Fruit fly (Drosophila melanogaster) whole organism, embryonic: Measurements from ENCODE around the gene kud.

Source experiments
- Adf1 ChIP-seq: fragments of 200-800 bp; sonication (Bioruptor generic); IDR thresholded peaks from 2 replicates; pipeline ENCODE4 v1.3.6; 2022; ENCODE audit warnings: missing biosample characterization, missing genetic modification characterization
- Bgb ChIP-seq: fragments of 200-800 bp; sonication (Bioruptor generic); IDR thresholded peaks from 2 replicates; pipeline ENCODE4 v1.3.6; 2022; ENCODE audit warnings: missing biosample characterization, missing genetic modification characterization; ENCODE audit not compliant: partially characterized antibody
- CG10565 ChIP-seq: fragments of 200-800 bp; sonication (Bioruptor generic); optimal IDR thresholded peaks from 3 replicates; lab custom pipeline; 2016; ENCODE audit warnings: missing biosample characterization, mild to moderate bottlenecking, missing genetic modification characterization
- CG15011 ChIP-seq: fragments of 200-800 bp; sonication (Bioruptor generic); optimal IDR thresholded peaks from 3 replicates; lab custom pipeline; 2018; ENCODE audit warnings: missing biosample characterization, mild to moderate bottlenecking, missing genetic modification characterization
- CG15073 ChIP-seq: fragments of 200-800 bp; sonication (Bioruptor generic); optimal IDR thresholded peaks from 2 replicates; lab custom pipeline; 2016; ENCODE audit warnings: missing biosample characterization, missing genetic modification characterization
- CG17359 ChIP-seq: fragments of 200-800 bp; sonication (Bioruptor generic); optimal IDR thresholded peaks from 3 replicates; lab custom pipeline; 2018; ENCODE audit warnings: missing biosample characterization, mild to moderate bottlenecking, missing genetic modification characterization, moderate library complexity
- CG2889 ChIP-seq: fragments of 200-800 bp; sonication (Bioruptor generic); IDR thresholded peaks from 3 replicates; pipeline ENCODE4 v1.3.6; 2022; ENCODE audit warnings: missing biosample characterization, missing genetic modification characterization
- CG4707 ChIP-seq: fragments of 200-800 bp; sonication (Bioruptor generic); optimal IDR thresholded peaks from 2 replicates; lab custom pipeline; 2018; ENCODE audit warnings: missing biosample characterization, mild to moderate bottlenecking, missing genetic modification characterization, moderate library complexity
- CG6689 ChIP-seq: fragments of 200-800 bp; sonication (Bioruptor generic); IDR thresholded peaks from 2 replicates; pipeline ENCODE4 v1.3.6; 2022; ENCODE audit warnings: missing biosample characterization, missing genetic modification characterization
- CG7963 ChIP-seq: fragments of 200-800 bp; sonication (Bioruptor generic); IDR thresholded peaks from 3 replicates; pipeline ENCODE4 v1.3.6; 2022; ENCODE audit warnings: missing biosample characterization, missing genetic modification characterization; ENCODE audit not compliant: partially characterized antibody
- CG7987 ChIP-seq: fragments of 200-800 bp; sonication (Bioruptor generic); optimal IDR thresholded peaks from 2 replicates; lab custom pipeline; 2018; ENCODE audit warnings: missing biosample characterization, mild to moderate bottlenecking, missing genetic modification characterization, moderate library complexity
- CG8089 ChIP-seq: fragments of 200-800 bp; sonication (Bioruptor generic); optimal IDR thresholded peaks from 3 replicates; lab custom pipeline; 2016; ENCODE audit warnings: missing biosample characterization, missing genetic modification characterization
- CG8281 ChIP-seq: fragments of 200-800 bp; sonication (Bioruptor generic); optimal IDR thresholded peaks from 2 replicates; lab custom pipeline; 2018; ENCODE audit warnings: missing biosample characterization, mild to moderate bottlenecking, missing genetic modification characterization, moderate library complexity
- CG9437 ChIP-seq: fragments of 200-800 bp; sonication (Bioruptor generic); optimal IDR thresholded peaks from 2 replicates; lab custom pipeline; 2018; ENCODE audit warnings: missing biosample characterization, mild to moderate bottlenecking, missing genetic modification characterization
- CG9609 ChIP-seq: fragments of 200-800 bp; sonication (Bioruptor generic); optimal IDR thresholded peaks from 3 replicates; lab custom pipeline; 2016; ENCODE audit warnings: missing biosample characterization, missing genetic modification characterization
- CTCF ChIP-seq: fragments of 200-800 bp; sonication (Bioruptor generic); optimal IDR thresholded peaks from 2 replicates; lab custom pipeline; 2017; ENCODE audit warnings: missing biosample characterization, mild to moderate bottlenecking, missing genetic modification characterization, moderate library complexity
- Deaf1 ChIP-seq: fragments of 200-800 bp; optimal IDR thresholded peaks from 3 replicates; lab custom pipeline; 2019; ENCODE audit warnings: missing biosample characterization, mild to moderate bottlenecking, missing genetic modification characterization, moderate library complexity
- Drgx ChIP-seq: fragments of 200-800 bp; sonication (Bioruptor generic); IDR thresholded peaks from 2 replicates; pipeline ENCODE4 v1.3.6; 2022; ENCODE audit warnings: missing biosample characterization, missing genetic modification characterization
- E2f1 ChIP-seq: fragments of 200-800 bp; sonication (Bioruptor generic); IDR thresholded peaks from 2 replicates; pipeline ENCODE4 v1.3.6; 2022; ENCODE audit warnings: missing biosample characterization, missing genetic modification characterization
- Hmx ChIP-seq: fragments of 200-800 bp; sonication (Bioruptor generic); optimal IDR thresholded peaks from 2 replicates; lab custom pipeline; 2016; ENCODE audit warnings: missing biosample characterization, missing genetic modification characterization
- Meics ChIP-seq: fragments of 200-800 bp; sonication (Bioruptor generic); optimal IDR thresholded peaks from 2 replicates; lab custom pipeline; 2017; ENCODE audit warnings: missing biosample characterization, mild to moderate bottlenecking, missing genetic modification characterization
- Oli ChIP-seq: fragments of 200-800 bp; sonication (Bioruptor generic); optimal IDR thresholded peaks from 2 replicates; lab custom pipeline; 2018; ENCODE audit warnings: missing biosample characterization, mild to moderate bottlenecking, missing genetic modification characterization, moderate library complexity
- bigmax ChIP-seq: fragments of 200-800 bp; sonication (Bioruptor generic); optimal IDR thresholded peaks from 2 replicates; lab custom pipeline; 2018; ENCODE audit warnings: missing biosample characterization, mild to moderate bottlenecking, missing genetic modification characterization
- chinmo ChIP-seq: fragments of 200-800 bp; sonication (Bioruptor generic); IDR thresholded peaks from 4 replicates; pipeline ENCODE4 v1.3.6; 2022; ENCODE audit warnings: missing biosample characterization, missing genetic modification characterization; ENCODE audit not compliant: partially characterized antibody
- ci ChIP-seq: fragments of 200-800 bp; sonication (Bioruptor generic); IDR thresholded peaks from 3 replicates; pipeline ENCODE4 v1.3.6; 2022; ENCODE audit warnings: missing biosample characterization, missing genetic modification characterization
- dpn ChIP-seq, 2 experiments: fragments of 200-800 bp; sonication (Bioruptor generic); optimal IDR thresholded peaks; 3 replicates each; lab custom pipeline; 2016; ENCODE audit warnings: missing biosample characterization in 2 of 2, missing genetic modification characterization in 2 of 2
- eve ChIP-seq, 2 experiments: fragments of >200 bp; optimal IDR thresholded peaks; 2 replicates each; lab custom pipeline; 2017; ENCODE audit warnings: missing biosample characterization in 2 of 2, missing genetic modification characterization in 2 of 2
- grn ChIP-seq: fragments of 200-800 bp; sonication (Bioruptor generic); optimal IDR thresholded peaks from 3 replicates; lab custom pipeline; 2017; ENCODE audit warnings: missing biosample characterization, missing genetic modification characterization
- lola ChIP-seq, 3 experiments: fragments of >200 bp in 2 of 3; fragments of 200-800 bp in 1 of 3; sonication (Bioruptor generic) in 1 of 3; optimal IDR thresholded peaks; 2 replicates each; lab custom pipeline; 2017 to 2019; ENCODE audit warnings: missing biosample characterization in 3 of 3, missing genetic modification characterization in 3 of 3, mild to moderate bottlenecking in 1 of 3, moderate library complexity in 1 of 3
- org-1 ChIP-seq: fragments of 200-800 bp; sonication (Bioruptor generic); optimal IDR thresholded peaks from 2 replicates; lab custom pipeline; 2017; ENCODE audit warnings: missing biosample characterization, missing genetic modification characterization
- peb ChIP-seq: fragments of 200-800 bp; sonication (Bioruptor generic); IDR thresholded peaks from 2 replicates; pipeline ENCODE4 v1.3.6; 2022; ENCODE audit warnings: missing biosample characterization, missing genetic modification characterization
- ranshi ChIP-seq: fragments of 200-800 bp; sonication (Bioruptor generic); IDR thresholded peaks from 2 replicates; pipeline ENCODE4 v1.3.6; 2022; ENCODE audit warnings: missing biosample characterization, missing genetic modification characterization
- row ChIP-seq: fragments of 200-800 bp; sonication (Bioruptor generic); IDR thresholded peaks from 3 replicates; pipeline ENCODE4 v1.3.6; 2022; ENCODE audit warnings: missing biosample characterization, missing genetic modification characterization
- sd ChIP-seq: fragments of 200-800 bp; sonication (Bioruptor generic); optimal IDR thresholded peaks from 3 replicates; lab custom pipeline; 2018; ENCODE audit warnings: missing biosample characterization, mild to moderate bottlenecking, missing genetic modification characterization, moderate library complexity
- sens ChIP-seq: fragments of 200-800 bp; sonication (Bioruptor generic); peaks from one replicate; lab custom pipeline; 2016; ENCODE audit warnings: missing biosample characterization, missing genetic modification characterization
- shn ChIP-seq: fragments of 200-800 bp; sonication (Bioruptor generic); optimal IDR thresholded peaks from 3 replicates; lab custom pipeline; 2016; ENCODE audit warnings: missing biosample characterization, missing genetic modification characterization
- so ChIP-seq: fragments of 200-800 bp; sonication (Bioruptor generic); IDR thresholded peaks from 3 replicates; pipeline ENCODE4 v1.3.6; 2022; ENCODE audit warnings: missing biosample characterization, missing genetic modification characterization
- stc ChIP-seq: fragments of 200-800 bp; sonication (Bioruptor generic); IDR thresholded peaks from 2 replicates; pipeline ENCODE4 v1.3.6; 2022; ENCODE audit warnings: missing biosample characterization, missing genetic modification characterization
- sug ChIP-seq: fragments of 200-800 bp; optimal IDR thresholded peaks from 2 replicates; lab custom pipeline; 2019; ENCODE audit warnings: missing biosample characterization, mild to moderate bottlenecking, missing genetic modification characterization, moderate library complexity
- tin ChIP-seq: fragments of 200-800 bp; sonication (Bioruptor generic); optimal IDR thresholded peaks from 3 replicates; lab custom pipeline; 2016; ENCODE audit warnings: missing biosample characterization, missing genetic modification characterization
- ttk ChIP-seq: fragments of 200-800 bp; sonication (Bioruptor generic); IDR thresholded peaks from 2 replicates; pipeline ENCODE4 v2.1.2; 2022; ENCODE audit warnings: missing biosample characterization, missing genetic modification characterization
- tup ChIP-seq: fragments of 200-800 bp; sonication (Bioruptor generic); optimal IDR thresholded peaks from 2 replicates; lab custom pipeline; 2016; ENCODE audit warnings: missing biosample characterization, mild to moderate bottlenecking, missing genetic modification characterization, moderate library complexity

kud gene

DNA sequence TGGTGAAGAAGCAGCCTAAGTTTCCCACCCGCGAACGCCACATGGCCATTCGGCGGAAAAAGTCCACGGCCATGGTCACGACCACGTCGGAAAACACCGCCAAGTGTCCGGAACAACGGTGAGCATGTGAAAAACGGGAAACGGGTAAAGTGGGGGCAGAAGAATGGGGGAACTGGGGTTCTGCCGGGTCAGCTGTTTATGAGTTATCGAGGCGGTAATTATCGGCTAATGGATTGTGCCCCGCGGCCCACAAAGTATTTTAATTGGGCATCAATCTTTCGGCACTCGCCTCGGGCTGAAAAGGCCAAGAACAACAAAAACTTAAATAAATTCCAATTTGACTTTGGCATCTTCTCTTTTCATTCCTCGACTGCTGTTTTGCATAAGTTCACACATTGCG is 42.5 kb upstream of the kud start (continued):
- TF ChIP-seq ci (GFP tag; lab: Robert Waterston, UW) (0 out of 3 replicates have a peak, but pooled peaks have one; percentile 26), sd (tag; lab: Kevin White, UChicago) (peak; percentile 78), org-1 (GFP tag; lab: Kevin White, UChicago) (peak; percentile 25), tin (GFP tag; lab: Kevin White, UChicago) (no peak), CTCF (peak; percentile 15)

DNA sequence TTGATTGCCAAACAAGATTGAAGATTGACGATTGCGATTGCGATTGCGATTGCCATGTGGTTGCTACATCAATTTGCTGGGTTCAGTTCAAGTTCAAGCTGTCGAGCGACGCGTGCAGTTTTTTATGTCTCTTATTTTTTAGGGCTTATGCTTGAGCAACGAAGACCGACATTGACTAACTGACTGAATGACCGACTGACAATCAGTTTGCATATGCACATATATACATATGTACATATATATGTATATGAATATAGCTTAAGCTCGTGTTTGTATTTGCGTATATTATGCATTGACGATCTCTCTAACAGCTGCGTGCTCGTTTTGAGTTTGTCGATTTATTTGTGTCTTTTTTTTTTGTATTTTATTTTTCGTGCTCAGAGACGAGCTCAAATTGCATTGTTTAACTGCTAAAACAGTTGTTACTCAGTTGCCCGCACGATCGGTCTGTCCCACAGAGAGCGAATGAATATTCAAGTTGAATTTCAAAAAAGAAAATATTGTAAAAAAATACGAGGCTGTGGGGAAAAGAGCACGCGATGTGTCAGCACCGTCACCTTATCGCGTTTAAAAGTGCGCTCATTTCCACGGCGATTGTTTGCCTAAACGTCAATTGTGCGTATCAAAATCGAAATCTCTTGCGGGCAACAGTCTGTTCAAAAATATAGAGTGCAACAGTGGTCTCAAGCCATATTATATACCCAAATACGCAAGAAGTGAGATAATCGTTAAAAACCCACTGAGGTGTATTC is 41.6 kb upstream of the kud start:
- TF ChIP-seq CG9437 (GFP tag; lab: Kevin White, UChicago): no peak
- TF ChIP-seq CG6689: peak; percentile 41; the same call in 1 of the 2 replicates
- no peak for TF ChIP-seq CG15073 (GFP tag; lab: Kevin White, UChicago)
- peak; percentile 14 for TF ChIP-seq Oli (tag; lab: Kevin White, UChicago)
- no peak for TF ChIP-seq Meics
- TF ChIP-seq grn (GFP tag; lab: Kevin White, UChicago): peak; percentile 58
- no peak for TF ChIP-seq CG9609 (GFP tag; lab: Kevin White, UChicago)
- TF ChIP-seq shn (GFP tag; lab: Kevin White, UChicago): no peak
- no peak for TF ChIP-seq peb (GFP tag; lab: Robert Waterston, UW)
- TF ChIP-seq sens (GFP tag; lab: Kevin White, UChicago): peak; percentile 54
- no peak for TF ChIP-seq CG7987 (GFP tag; lab: Kevin White, UChicago)
- TF ChIP-seq Adf1: no peak
- no peak for TF ChIP-seq so (GFP tag; lab: Robert Waterston, UW)
- no peak for TF ChIP-seq sug (tag; lab: Kevin White, UChicago)
- no peak for TF ChIP-seq CG2889 (GFP tag; lab: Robert Waterston, UW)
- no peak for TF ChIP-seq CG4707 (GFP tag; lab: Kevin White, UChicago)
- TF ChIP-seq tup (GFP tag; lab: Kevin White, UChicago): no peak
- TF ChIP-seq ttk (GFP tag; lab: Robert Waterston, UW): 0 out of 2 replicates have a peak, but pooled peaks have one; percentile 15
- TF ChIP-seq bigmax (GFP tag; lab: Kevin White, UChicago): no peak
- TF ChIP-seq CG8089 (GFP tag; lab: Kevin White, UChicago): no peak
- peak; percentile 98 for TF ChIP-seq CG8281
- TF ChIP-seq stc (GFP tag; lab: Robert Waterston, UW): no peak
- 0 out of 3 replicates have a peak, but pooled peaks have one; percentile 10 for TF ChIP-seq row (GFP tag; lab: Robert Waterston, UW)
- peak; percentile 10 for TF ChIP-seq Deaf1
- peak in 1 of 2 experiments; percentile 42 for TF ChIP-seq eve (GFP tag; optimal IDR thresholded peaks at IDR 0.05; lab: Kevin White, UChicago)
- 0 out of 2 replicates have a peak, but pooled peaks have one; percentile 10 for TF ChIP-seq Bgb (GFP tag; lab: Robert Waterston, UW)
- no peak for TF ChIP-seq CG17359 (tag; lab: Kevin White, UChicago)
- 0 out of 2 replicates have a peak, but pooled peaks have one; percentile 17 for TF ChIP-seq Drgx (GFP tag; lab: Robert Waterston, UW)
- 0 out of 4 replicates have a peak, but pooled peaks have one; percentile 23 for TF ChIP-seq chinmo (GFP tag; lab: Robert Waterston, UW)
- TF ChIP-seq CG10565: no peak
- no peak for TF ChIP-seq lola (GFP tag; optimal IDR thresholded peaks at IDR 0.05; lab: Kevin White, UChicago)
- no peak for TF ChIP-seq CG7963 (GFP tag; lab: Robert Waterston, UW)
- no peak for TF ChIP-seq E2f1
- no peak for TF ChIP-seq tin (GFP tag; lab: Kevin White, UChicago)
- TF ChIP-seq CG15011: no peak
- TF ChIP-seq ranshi (GFP tag; lab: Robert Waterston, UW): no peak
- TF ChIP-seq Hmx (GFP tag; lab: Kevin White, UChicago): no peak
- 0 out of 3 replicates have a peak, but pooled peaks have one; percentile 33 for TF ChIP-seq ci (GFP tag; lab: Robert Waterston, UW)
- no peak for TF ChIP-seq dpn (GFP tag; optimal IDR thresholded peaks at IDR 0.05; lab: Kevin White, UChicago)
